Worm (Caenorhabditis elegans) whole organism, mixed stage, embryonic: ENCODE measurements around the gene W02B3.4.

Experiments used
- M03D4.4 ChIP-seq: sonication (generic microtip); optimal IDR thresholded peaks from 2 replicates; lab custom pipeline; 2017; ENCODE audit warnings: mild to moderate bottlenecking, missing genetic modification characterization, missing compliant biosample characterization
- bed-3 ChIP-seq: fragments of 200-800 bp; sonication (Bioruptor generic); optimal IDR thresholded peaks from 3 replicates; lab custom pipeline; 2018; ENCODE audit warnings: mild to moderate bottlenecking, missing genetic modification characterization, moderate library complexity, missing compliant biosample characterization
- blmp-1 ChIP-seq: fragments of 150-350 bp; optimal IDR thresholded peaks from 2 replicates; lab custom pipeline; 2014; ENCODE audit warnings: missing biosample characterization, missing genetic modification characterization
- ceh-83 ChIP-seq: fragments of 200-800 bp; sonication (Bioruptor generic); optimal IDR thresholded peaks from 2 replicates; lab custom pipeline; 2018; ENCODE audit warnings: mild to moderate bottlenecking, missing genetic modification characterization, missing compliant biosample characterization
- ces-1 ChIP-seq: fragments of 150-350 bp; optimal IDR thresholded peaks from 2 replicates; lab custom pipeline; 2014; ENCODE audit warnings: missing biosample characterization, missing genetic modification reagents, missing genetic modification characterization
- cnd-1 ChIP-seq: fragments of 200-800 bp; sonication (Bioruptor generic); optimal IDR thresholded peaks from 2 replicates; lab custom pipeline; 2018; ENCODE audit warnings: mild to moderate bottlenecking, missing genetic modification characterization, missing compliant biosample characterization
- drap-1 ChIP-seq: fragments of 200-800 bp; sonication (Bioruptor generic); optimal IDR thresholded peaks from 3 replicates; lab custom pipeline; 2018; ENCODE audit warnings: mild to moderate bottlenecking, missing genetic modification characterization, missing compliant biosample characterization
- elt-1 ChIP-seq: sonication (generic microtip); optimal IDR thresholded peaks from 2 replicates; lab custom pipeline; 2017; ENCODE audit warnings: missing genetic modification characterization, mild to moderate bottlenecking, missing compliant biosample characterization, antibody characterized with exemption, moderate library complexity, borderline replicate concordance; ENCODE audit not compliant: insufficient read depth
- elt-3 ChIP-seq: fragments of 150-350 bp; optimal IDR thresholded peaks from 2 replicates; lab custom pipeline; 2014; ENCODE audit warnings: missing biosample characterization, missing genetic modification characterization
- ham-2 ChIP-seq: fragments of 200-800 bp; sonication (Bioruptor generic); optimal IDR thresholded peaks from 2 replicates; lab custom pipeline; 2018; ENCODE audit warnings: mild to moderate bottlenecking, missing genetic modification characterization, missing compliant biosample characterization
- hlh-1 ChIP-seq: fragments of 150-350 bp; optimal IDR thresholded peaks from 2 replicates; lab custom pipeline; 2014; ENCODE audit warnings: missing biosample characterization, missing genetic modification reagents, missing genetic modification characterization
- lin-13 ChIP-seq: fragments of 150-350 bp; optimal IDR thresholded peaks from 2 replicates; lab custom pipeline; 2014; ENCODE audit warnings: missing biosample characterization, missing genetic modification characterization
- lsy-2 ChIP-seq: fragments of 150-350 bp; optimal IDR thresholded peaks from 2 replicates; lab custom pipeline; 2014; ENCODE audit warnings: missing biosample characterization, missing genetic modification characterization
- mab-5 ChIP-seq: fragments of 150-350 bp; optimal IDR thresholded peaks from 2 replicates; lab custom pipeline; 2014; ENCODE audit warnings: missing biosample characterization, missing genetic modification characterization
- mep-1 ChIP-seq: fragments of 150-350 bp; optimal IDR thresholded peaks from 2 replicates; lab custom pipeline; 2017; ENCODE audit warnings: missing biosample characterization, missing genetic modification reagents, missing genetic modification characterization, inconsistent platforms
- mls-2 ChIP-seq: sonication (generic microtip); optimal IDR thresholded peaks from 2 replicates; lab custom pipeline; 2016; ENCODE audit warnings: mild to moderate bottlenecking, missing genetic modification characterization, moderate library complexity, missing compliant biosample characterization
- nhr-12 ChIP-seq: fragments of 150-350 bp; optimal IDR thresholded peaks from 2 replicates; lab custom pipeline; 2014; ENCODE audit warnings: missing biosample characterization, missing genetic modification characterization
- nhr-2 ChIP-seq: fragments of 150-350 bp; optimal IDR thresholded peaks from 2 replicates; lab custom pipeline; 2014; ENCODE audit warnings: missing biosample characterization, missing genetic modification characterization
- nhr-237 ChIP-seq: fragments of 150-350 bp; optimal IDR thresholded peaks from 2 replicates; lab custom pipeline; 2014; ENCODE audit warnings: missing biosample characterization, missing genetic modification characterization
- nhr-28 ChIP-seq: fragments of 150-350 bp; optimal IDR thresholded peaks from 2 replicates; lab custom pipeline; 2014; ENCODE audit warnings: missing biosample characterization, missing genetic modification characterization
- nhr-76 ChIP-seq: sonication (generic microtip); optimal IDR thresholded peaks from 2 replicates; lab custom pipeline; 2017; ENCODE audit warnings: missing biosample characterization, missing genetic modification characterization
- pha-4 ChIP-seq: fragments of 150-350 bp; optimal IDR thresholded peaks from 2 replicates; lab custom pipeline; 2018; ENCODE audit warnings: missing biosample characterization, missing genetic modification reagents, missing genetic modification characterization
- snpc-4 ChIP-seq: fragments of 150-350 bp; optimal IDR thresholded peaks from 2 replicates; lab custom pipeline; 2014; ENCODE audit warnings: missing biosample characterization, missing genetic modification characterization
- sptf-1 ChIP-seq: sonication (generic microtip); optimal IDR thresholded peaks from 2 replicates; lab custom pipeline; 2017; ENCODE audit warnings: mild to moderate bottlenecking, missing genetic modification characterization, moderate library complexity, missing compliant biosample characterization
- tbx-8 ChIP-seq: fragments of 200-800 bp; sonication (Bioruptor generic); optimal IDR thresholded peaks from 2 replicates; lab custom pipeline; 2018; ENCODE audit warnings: mild to moderate bottlenecking, missing genetic modification characterization, moderate library complexity, missing compliant biosample characterization
- unc-120 ChIP-seq: sonication (generic microtip); optimal IDR thresholded peaks from 2 replicates; lab custom pipeline; 2017; ENCODE audit warnings: missing genetic modification characterization, missing compliant biosample characterization; ENCODE audit not compliant: poor library complexity, severe bottlenecking
- unc-39 ChIP-seq: fragments of 150-350 bp; optimal IDR thresholded peaks from 2 replicates; lab custom pipeline; 2014; ENCODE audit warnings: missing biosample characterization, missing genetic modification characterization
- zip-8 ChIP-seq: fragments of 150-350 bp; optimal IDR thresholded peaks from 2 replicates; lab custom pipeline; 2014; ENCODE audit warnings: missing biosample characterization, missing genetic modification characterization
- ztf-11 ChIP-seq: fragments of 150-350 bp; optimal IDR thresholded peaks from 2 replicates; lab custom pipeline; 2014; ENCODE audit warnings: missing biosample characterization, missing genetic modification characterization

The W02B3.4 gene

ce11 chrIII:668303-668893 lies 14.8 kb downstream of the W02B3.4 start, which contains the start of gene W02B3.3:
TSS of gene W02B3.3 (minus strand) at chrIII:668433.
- TF ChIP-seq unc-120 (tag; lab: Kevin White, UChicago) (peak; percentile 37), ces-1 (GFP tag; lab: Kevin White, UChicago) (peak; percentile 93), lsy-2 (tag; lab: Kevin White, UChicago) (no peak)

- no peak for TF ChIP-seq blmp-1 (tag; lab: Kevin White, UChicago)
- TF ChIP-seq mls-2 (tag; lab: Kevin White, UChicago): no peak
- TF ChIP-seq hlh-1 (tag; lab: Kevin White, UChicago): no peak
- TF ChIP-seq pha-4 (tag; lab: Kevin White, UChicago): no peak
- TF ChIP-seq unc-120 (tag; lab: Kevin White, UChicago): no peak
- TF ChIP-seq lsy-2 (tag; lab: Kevin White, UChicago): no peak
- no peak for TF ChIP-seq M03D4.4 (tag; lab: Kevin White, UChicago)
- no peak for TF ChIP-seq mab-5 (tag; lab: Kevin White, UChicago)
- TF ChIP-seq nhr-237: no peak
- TF ChIP-seq elt-1 (tag; lab: Kevin White, UChicago): no peak
- no peak for TF ChIP-seq bed-3 (GFP tag; lab: Kevin White, UChicago)
- no peak for TF ChIP-seq snpc-4 (tag; lab: Kevin White, UChicago)
Measured at ce11 chrIII:665173-665757, 18.0 kb downstream of the W02B3.4 start, which contains the start of gene C09F5.3. TSS of gene C09F5.3 (minus strand) at chrIII:665266.

ce11 chrIII:658357-658756 lies 24.9 kb downstream of the W02B3.4 start, which contains the start of gene C09F5.1:
TSS of gene C09F5.1 (plus strand) at chrIII:658709.
- TF ChIP-seq nhr-76 (tag; lab: Kevin White, UChicago) (no peak), mep-1 (no peak)

ce11 chrIII:657241-657640 lies 26.0 kb downstream of the W02B3.4 start:
- TF ChIP-seq snpc-4 (tag; lab: Kevin White, UChicago) (no peak), ceh-83 (no peak), mls-2 (tag; lab: Kevin White, UChicago) (peak; percentile 7), blmp-1 (tag; lab: Kevin White, UChicago) (peak; percentile 38), nhr-76 (tag; lab: Kevin White, UChicago) (no peak), elt-3 (no peak), nhr-2 (tag; lab: Kevin White, UChicago) (no peak), ces-1 (GFP tag; lab: Kevin White, UChicago) (peak; percentile 54)

- no peak for TF ChIP-seq bed-3 (GFP tag; lab: Kevin White, UChicago)
- TF ChIP-seq, all 35 proteins: peak for 0
Measured at ce11 chrIII:656660-657059, 26.6 kb downstream of the W02B3.4 start.

- peak; percentile 54 for TF ChIP-seq ham-2 (GFP tag; lab: Kevin White, UChicago)
- no peak for TF ChIP-seq nhr-76 (tag; lab: Kevin White, UChicago)
- peak; percentile 16 for TF ChIP-seq mls-2 (tag; lab: Kevin White, UChicago)
Measured at ce11 chrIII:654365-654764, 28.9 kb downstream of the W02B3.4 start.

ce11 chrIII:651587-651986 lies 31.6 kb downstream of the W02B3.4 start:
- TF ChIP-seq drap-1 (GFP tag; lab: Kevin White, UChicago): no peak
- no peak for TF ChIP-seq mab-5 (tag; lab: Kevin White, UChicago)
- TF ChIP-seq nhr-28 (tag; lab: Kevin White, UChicago): no peak
- TF ChIP-seq nhr-12 (tag; lab: Kevin White, UChicago): no peak
- TF ChIP-seq cnd-1 (tag; lab: Kevin White, UChicago): no peak
- no peak for TF ChIP-seq lsy-2 (tag; lab: Kevin White, UChicago)
- no peak for TF ChIP-seq M03D4.4 (tag; lab: Kevin White, UChicago)
- TF ChIP-seq hlh-1 (tag; lab: Kevin White, UChicago): no peak
- no peak for TF ChIP-seq lin-13
- no peak for TF ChIP-seq ztf-11 (tag; lab: Kevin White, UChicago)
- no peak for TF ChIP-seq ceh-83
- no peak for TF ChIP-seq unc-39 (tag; lab: Kevin White, UChicago)
- no peak for TF ChIP-seq zip-8 (tag; lab: Kevin White, UChicago)
- no peak for TF ChIP-seq snpc-4 (tag; lab: Kevin White, UChicago)
- TF ChIP-seq elt-1 (tag; lab: Kevin White, UChicago): no peak
- no peak for TF ChIP-seq nhr-76 (tag; lab: Kevin White, UChicago)
- TF ChIP-seq sptf-1 (tag; lab: Kevin White, UChicago): no peak
- TF ChIP-seq tbx-8 (GFP tag; lab: Kevin White, UChicago): no peak
- no peak for TF ChIP-seq pha-4 (tag; lab: Kevin White, UChicago)
